Worm (Caenorhabditis elegans): ENCODE measurements around the gene let-413.

DNA sequence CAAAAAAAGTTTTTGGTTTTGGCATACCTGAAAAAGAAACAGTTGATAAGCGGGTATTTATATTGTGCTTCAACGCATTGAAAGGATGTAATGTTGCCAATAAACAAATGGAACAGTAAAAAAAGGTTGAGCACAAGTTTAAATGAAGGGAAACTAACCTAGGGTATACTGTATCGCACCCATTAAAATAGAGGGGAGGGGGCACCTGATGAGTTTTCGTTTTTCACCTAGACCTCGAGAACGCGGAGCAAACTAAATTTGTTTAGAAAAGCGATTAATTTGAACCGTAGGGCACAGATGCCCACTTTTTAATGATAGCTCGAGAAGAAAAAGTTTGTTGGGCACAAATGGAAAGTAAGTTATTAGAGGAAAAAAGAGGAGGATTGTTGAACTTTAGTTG, 44.6 kb downstream of the let-413 start, which contains the start of gene ncx-10:
- TF ChIP-seq daf-12 (tag; optimal IDR thresholded peaks at IDR 0.05) (no peak), ceh-16 (tag; optimal IDR thresholded peaks at IDR 0.05) (no peak), jun-1 (tag; optimal IDR thresholded peaks at IDR 0.05) (no peak), lin-15B (tag; optimal IDR thresholded peaks at IDR 0.05) (no peak), tbx-2 (tag; optimal IDR thresholded peaks at IDR 0.05) (no peak), nfya-1 (tag; optimal IDR thresholded peaks at IDR 0.05; ENCODE audit: insufficient read depth) (no peak), elt-3 (tag; optimal IDR thresholded peaks at IDR 0.05) (no peak), elt-1 (tag; optimal IDR thresholded peaks at IDR 0.05) (no peak), pha-4 (tag; optimal IDR thresholded peaks at IDR 0.05) (no peak)
